Fruit fly (Drosophila melanogaster) Kc167 (cell line): ENCODE results near the gene CG11980.

Experiments used
- Myc ChIP-seq: fragments of >200 bp; optimal IDR thresholded peaks from 2 replicates; lab custom pipeline; 2017; ENCODE audit warnings: missing external identifiers
- Sin3A ChIP-seq: fragments of >200 bp; optimal IDR thresholded peaks from 2 replicates; lab custom pipeline; 2018; ENCODE audit warnings: missing external identifiers
- h ChIP-seq: fragments of >200 bp; optimal IDR thresholded peaks from 3 replicates; lab custom pipeline; 2018; ENCODE audit warnings: missing external identifiers
- insv ChIP-seq: fragments of >200 bp; optimal IDR thresholded peaks from 3 replicates; lab custom pipeline; 2018; ENCODE audit warnings: missing external identifiers
- psq ChIP-seq: fragments of >200 bp; optimal IDR thresholded peaks from 2 replicates; lab custom pipeline; 2017; ENCODE audit warnings: missing external identifiers
- ttk ChIP-seq: sonication (Bioruptor generic); optimal IDR thresholded peaks from 2 replicates; lab custom pipeline; 2017; ENCODE audit warnings: missing external identifiers

DNA sequence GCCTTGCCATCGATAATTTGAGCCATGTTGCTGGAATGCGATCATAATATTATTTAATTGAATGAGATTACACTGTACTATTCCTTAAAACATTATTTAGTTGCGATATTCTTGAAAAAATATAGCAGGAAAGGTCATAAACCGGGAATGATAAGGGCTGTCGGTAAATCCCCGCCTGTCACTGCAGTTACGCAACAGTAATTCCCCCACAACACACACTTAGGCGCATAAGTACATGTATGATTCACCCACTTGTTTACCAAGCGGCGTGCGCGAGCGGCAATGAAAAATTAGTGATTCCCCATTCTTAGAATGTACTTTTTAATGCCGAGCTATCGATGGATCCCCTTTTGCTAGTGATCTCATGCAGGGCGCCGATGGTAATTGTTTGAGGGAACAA is 39.8 kb downstream of the CG11980 start:
- no peak for TF ChIP-seq Sin3A (lab: Kevin White, UChicago)
- no peak for TF ChIP-seq insv (lab: Kevin White, UChicago)
- no peak for TF ChIP-seq h
- TF ChIP-seq ttk (lab: Kevin White, UChicago), result no peak
- no peak for TF ChIP-seq Myc (lab: Kevin White, UChicago)
- TF ChIP-seq psq, result no peak
